Worm (Caenorhabditis elegans): ENCODE measurements around the gene Y41D4B.11.
A peak's percentile ranks its signal among the peaks of the same experiment; 100 is the strongest.

Gene Y41D4B.11

ce11 chrIV:1605276-1605762 is at the start of gene Y41D4B.11:
Gene Y41D4B.11 (plus strand): TSS chrIV:1605712.
- no peak for TF ChIP-seq dpff-1 (tag; optimal IDR thresholded peaks at IDR 0.05)
- no peak for TF ChIP-seq F49E8.2 (tag; optimal IDR thresholded peaks at IDR 0.05; ENCODE audit: insufficient read depth)
- no peak for TF ChIP-seq F57C9.4 (tag; optimal IDR thresholded peaks at IDR 0.05)
- TF ChIP-seq hsf-1 (GFP tag; IDR thresholded peaks at IDR 0.05) = no peak

ce11 chrIV:1559931-1560330 is 45.6 kb upstream of the Y41D4B.11 start, which contains the start of gene Y41D4B.17:
Gene Y41D4B.17 (plus strand): TSS chrIV:1560104.
- TF ChIP-seq zim-3 (tag; optimal IDR thresholded peaks at IDR 0.05) (no peak), nhr-80 (tag; optimal IDR thresholded peaks at IDR 0.05) (peak; percentile 24)

- no peak for TF ChIP-seq him-1 (tag; optimal IDR thresholded peaks at IDR 0.05)
- TF ChIP-seq zfh-2 (GFP tag; conservative IDR thresholded peaks at IDR 0.05) = no peak
- TF ChIP-seq D2030.7 (GFP tag; IDR thresholded peaks at IDR 0.05) = no peak
- TF ChIP-seq dpl-1 (GFP tag; optimal IDR thresholded peaks at IDR 0.05) = no peak
These were observed 43.6 kb upstream of the Y41D4B.11 start, which contains the start of gene hpo-6 for ce11 chrIV:1561884-1562283. Gene hpo-6 (plus strand): TSS chrIV:1562184.

- TF ChIP-seq ztf-25 (GFP tag; IDR thresholded peaks at IDR 0.05) (no peak), ztf-26 (tag; optimal IDR thresholded peaks at IDR 0.05) (no peak), T26A5.8 (tag; optimal IDR thresholded peaks at IDR 0.05) (no peak), tlf-1 (GFP tag; optimal IDR thresholded peaks at IDR 0.05) (no peak)
These were observed 41.9 kb upstream of the Y41D4B.11 start, which contains the start of gene Y41D4B.15 for ce11 chrIV:1563476-1564131. Gene Y41D4B.15 (plus strand): TSS chrIV:1564081.

ce11 chrIV:1565725-1566124 is 39.8 kb upstream of the Y41D4B.11 start:
- TF ChIP-seq zfh-2 (GFP tag; conservative IDR thresholded peaks at IDR 0.05) (peak; percentile 86), egrh-3 (GFP tag; IDR thresholded peaks at IDR 0.05) (peak; percentile 72; the same call in 1 of the 2 replicates), cebp-1 (GFP tag; IDR thresholded peaks at IDR 0.05) (no peak), cebp-1 (tag; optimal IDR thresholded peaks at IDR 0.05) (no peak)

ce11 chrIV:1567577-1567976 is 37.9 kb upstream of the Y41D4B.11 start:
- TF ChIP-seq D2030.7 (GFP tag; IDR thresholded peaks at IDR 0.05) (no peak), repo-1 (tag; optimal IDR thresholded peaks at IDR 0.05) (no peak), madf-6 (GFP tag; IDR thresholded peaks at IDR 0.05) (peak; percentile 27; the same call in 1 of the 2 replicates), nfyb-1 (GFP tag; IDR thresholded peaks at IDR 0.05) (peak; percentile 92), nhr-80 (tag; optimal IDR thresholded peaks at IDR 0.05) (no peak)

- no peak for TF ChIP-seq F55B11.4 (tag; optimal IDR thresholded peaks at IDR 0.05; ENCODE audit: borderline replicate concordance, insufficient read depth)
- no peak for TF ChIP-seq cebp-1 (GFP tag; IDR thresholded peaks at IDR 0.05)
- TF ChIP-seq cebp-1 (tag; optimal IDR thresholded peaks at IDR 0.05) = no peak
- TF ChIP-seq hmg-1.2 (GFP tag; IDR thresholded peaks at IDR 0.05) = no peak
- TF ChIP-seq F10E7.11 (tag; optimal IDR thresholded peaks at IDR 0.05) = no peak
- TF ChIP-seq chd-7 (tag; optimal IDR thresholded peaks at IDR 0.05) = no peak
- TF ChIP-seq unc-62 (GFP tag; optimal IDR thresholded peaks at IDR 0.05) = no peak
- no peak for TF ChIP-seq lag-1 (GFP tag; IDR thresholded peaks at IDR 0.05)
- TF ChIP-seq C06A6.2 (GFP tag; conservative IDR thresholded peaks at IDR 0.05) = no peak
- TF ChIP-seq nhr-90 (tag; optimal IDR thresholded peaks at IDR 0.05) = no peak
- no peak for TF ChIP-seq nfya-1 (tag; optimal IDR thresholded peaks at IDR 0.05; ENCODE audit: borderline replicate concordance, insufficient read depth)
- TF ChIP-seq ztf-6 (GFP tag; IDR thresholded peaks at IDR 0.05) = no peak
- TF ChIP-seq ceh-40 (GFP tag; IDR thresholded peaks at IDR 0.05) = no peak
- TF ChIP-seq ztf-3 (GFP tag; optimal IDR thresholded peaks at IDR 0.05) = no peak
- TF ChIP-seq mxl-1 (tag; optimal IDR thresholded peaks at IDR 0.05) = no peak
- no peak for TF ChIP-seq T26A5.8 (tag; optimal IDR thresholded peaks at IDR 0.05)
These were observed 28.8 kb upstream of the Y41D4B.11 start, which contains the start of gene Y41D4B.14 for ce11 chrIV:1576731-1577130. Gene Y41D4B.14 (plus strand): TSS chrIV:1577031.
